Fruit fly (Drosophila melanogaster): ENCODE measurements around the gene CG34428.
A peak's percentile ranks its signal among the peaks of the same experiment; 100 is the strongest.

The CG34428 gene

dm6 chr3L:13032085-13032914, 29.3 kb upstream of the CG34428 start (continued):
- peak; percentile 59 for TF ChIP-seq CG4707 (GFP tag; optimal IDR thresholded peaks at IDR 0.05)
- peak; percentile 6 for TF ChIP-seq Chrac-16 (GFP tag; optimal IDR thresholded peaks at IDR 0.05)
- TF ChIP-seq pita (GFP tag; optimal IDR thresholded peaks at IDR 0.05), result no peak
- peak; percentile 67 for TF ChIP-seq fd64A (GFP tag; optimal IDR thresholded peaks at IDR 0.05)
- no peak for TF ChIP-seq Spps (tag; optimal IDR thresholded peaks at IDR 0.05)
- no peak for TF ChIP-seq fd3F (GFP tag; optimal IDR thresholded peaks at IDR 0.05)
- TF ChIP-seq CG17385 (GFP tag; optimal IDR thresholded peaks at IDR 0.05), result no peak
- TF ChIP-seq CG32772 (GFP tag; IDR thresholded peaks at IDR 0.05), result no peak
- TF ChIP-seq Dll (GFP tag; IDR thresholded peaks at IDR 0.05; ENCODE audit: partially characterized antibody), result peak; percentile 72
- TF ChIP-seq Dad (GFP tag; optimal IDR thresholded peaks at IDR 0.05), result no peak
- peak; percentile 9 for TF ChIP-seq tio (GFP tag; optimal IDR thresholded peaks at IDR 0.05)
- peak; percentile 2 for TF ChIP-seq CG11398 (GFP tag; optimal IDR thresholded peaks at IDR 0.05)
- 0 out of 2 replicates have a peak, but pooled peaks have one; percentile 26 for TF ChIP-seq bbx (GFP tag; IDR thresholded peaks at IDR 0.05; ENCODE audit: partially characterized antibody)
- TF ChIP-seq BEAF-32 (GFP tag; optimal IDR thresholded peaks at IDR 0.05), result peak; percentile 64
- peak; percentile 60 for TF ChIP-seq CG3407 (GFP tag; optimal IDR thresholded peaks at IDR 0.05)
- peak; percentile 27 for TF ChIP-seq CG13775 (GFP tag; optimal IDR thresholded peaks at IDR 0.05)
- TF ChIP-seq grn (GFP tag; optimal IDR thresholded peaks at IDR 0.05), result no peak
- no peak for TF ChIP-seq inv (GFP tag; IDR thresholded peaks at IDR 0.05; ENCODE audit: partially characterized antibody)
- TF ChIP-seq bsh (GFP tag; optimal IDR thresholded peaks at IDR 0.05), result peak in 1 of 2 experiments; percentile 16
- no peak for TF ChIP-seq odd (GFP tag; optimal IDR thresholded peaks at IDR 0.05)
- peak; percentile 24; the same call in 1 of the 2 replicates for TF ChIP-seq crol (GFP tag; IDR thresholded peaks at IDR 0.05)
- TF ChIP-seq CG3281 (GFP tag; optimal IDR thresholded peaks at IDR 0.05), result peak; percentile 1
- TF ChIP-seq oc (tag; optimal IDR thresholded peaks at IDR 0.05), result peak; percentile 80
- TF ChIP-seq CTCF (GFP tag; optimal IDR thresholded peaks at IDR 0.05), result peak; percentile 11
- peak; percentile 75 for TF ChIP-seq CG17361 (GFP tag; IDR thresholded peaks at IDR 0.05)
- no peak for TF ChIP-seq cas (GFP tag; IDR thresholded peaks at IDR 0.05)
- no peak for TF ChIP-seq ewg (GFP tag; optimal IDR thresholded peaks at IDR 0.05)
- TF ChIP-seq ham (GFP tag; IDR thresholded peaks at IDR 0.05), result no peak
- TF ChIP-seq Pdp1 (GFP tag; optimal IDR thresholded peaks at IDR 0.05), result peak in 1 of 2 experiments; percentile 9
- peak; percentile 30 for TF ChIP-seq CoRest (tag; optimal IDR thresholded peaks at IDR 0.05)
- peak; percentile 41; the same call in 1 of the 2 replicates for TF ChIP-seq CG13287 (GFP tag; IDR thresholded peaks at IDR 0.05; ENCODE audit: partially characterized antibody)
- TF ChIP-seq knrl (GFP tag; IDR thresholded peaks at IDR 0.05; ENCODE audit: partially characterized antibody), result peak; percentile 29; the same call in 1 of the 3 replicates
- TF ChIP-seq tx (GFP tag; optimal IDR thresholded peaks at IDR 0.05), result no peak
- peak; percentile 15 for TF ChIP-seq pros (GFP tag; optimal IDR thresholded peaks at IDR 0.05)
- peak; percentile 62 for TF ChIP-seq Blimp-1 (GFP tag; optimal IDR thresholded peaks at IDR 0.05)
- TF ChIP-seq CG1792 (GFP tag; optimal IDR thresholded peaks at IDR 0.05), result no peak
- no peak for TF ChIP-seq HLH4C (GFP tag; IDR thresholded peaks at IDR 0.05; ENCODE audit: partially characterized antibody)
- 0 out of 2 replicates have a peak, but pooled peaks have one; percentile 44 for TF ChIP-seq CG17328 (GFP tag; IDR thresholded peaks at IDR 0.05)
- TF ChIP-seq CG9727 (GFP tag; optimal IDR thresholded peaks at IDR 0.05), result peak; percentile 60
- TF ChIP-seq Nf-YB (GFP tag; optimal IDR thresholded peaks at IDR 0.05), result peak; percentile 13
- TF ChIP-seq CG4424 (GFP tag; optimal IDR thresholded peaks at IDR 0.05), result peak; percentile 22
- TF ChIP-seq CG7556 (GFP tag; optimal IDR thresholded peaks at IDR 0.05), result peak; percentile 57
- peak; percentile 28 for TF ChIP-seq fd96Cb (tag; optimal IDR thresholded peaks at IDR 0.05)
- peak; percentile 69 for TF ChIP-seq CG7745 (tag; optimal IDR thresholded peaks at IDR 0.05)
- TF ChIP-seq CG32532 (GFP tag; IDR thresholded peaks at IDR 0.05), result no peak
- TF ChIP-seq CG15073 (GFP tag; optimal IDR thresholded peaks at IDR 0.05), result no peak
- peak; percentile 32 for TF ChIP-seq ATbp (GFP tag; optimal IDR thresholded peaks at IDR 0.05)

Measured in whole organism, embryonic.